Fruit fly (Drosophila melanogaster) whole organism, prepupa: Measurements from ENCODE around the gene Pxt.

Source experiments
- CG10669 ChIP-seq: fragments of 200-800 bp; sonication (Bioruptor generic); optimal IDR thresholded peaks from 3 replicates; lab custom pipeline; 2018; ENCODE audit warnings: missing biosample characterization, mild to moderate bottlenecking, missing genetic modification characterization, moderate library complexity
- CG11294 ChIP-seq: fragments of 200-800 bp; sonication (Bioruptor generic); IDR thresholded peaks from 2 replicates; pipeline ENCODE4 v1.3.6; 2022; ENCODE audit warnings: missing biosample characterization, missing genetic modification characterization
- CG11762 ChIP-seq: fragments of 200-800 bp; sonication (Bioruptor generic); optimal IDR thresholded peaks from 3 replicates; lab custom pipeline; 2016; ENCODE audit warnings: missing biosample characterization, missing genetic modification characterization; ENCODE audit not compliant: insufficient read depth
- CG11902 ChIP-seq: fragments of 200-800 bp; sonication (Bioruptor generic); optimal IDR thresholded peaks from 3 replicates; lab custom pipeline; 2016; ENCODE audit warnings: missing biosample characterization, missing genetic modification characterization
- CG15336 ChIP-seq: fragments of 200-800 bp; sonication (Bioruptor generic); IDR thresholded peaks from 2 replicates; pipeline ENCODE4 v1.3.6; 2022; ENCODE audit warnings: missing biosample characterization, missing genetic modification characterization
- CG1621 ChIP-seq: fragments of 200-800 bp; sonication (Bioruptor generic); optimal IDR thresholded peaks from 3 replicates; lab custom pipeline; 2018; ENCODE audit warnings: missing biosample characterization, mild to moderate bottlenecking, missing genetic modification characterization
- CG3032 ChIP-seq: fragments of 200-800 bp; optimal IDR thresholded peaks from 2 replicates; lab custom pipeline; 2019; ENCODE audit warnings: missing biosample characterization, mild to moderate bottlenecking, missing genetic modification characterization, moderate library complexity
- CG32006 ChIP-seq: fragments of 200-800 bp; sonication (Bioruptor generic); optimal IDR thresholded peaks from 3 replicates; lab custom pipeline; 2017; ENCODE audit warnings: missing biosample characterization, mild to moderate bottlenecking, missing genetic modification characterization
- CG34406 ChIP-seq: fragments of 200-800 bp; sonication (Bioruptor generic); optimal IDR thresholded peaks from 3 replicates; lab custom pipeline; 2016; ENCODE audit warnings: missing biosample characterization, missing genetic modification characterization
- CG3919 ChIP-seq: fragments of 200-800 bp; sonication (Bioruptor generic); optimal IDR thresholded peaks from 3 replicates; lab custom pipeline; 2016; ENCODE audit warnings: missing biosample characterization, missing genetic modification characterization
- CG6163 ChIP-seq: fragments of 200-800 bp; sonication (Bioruptor generic); IDR thresholded peaks from 3 replicates; pipeline ENCODE4 v1.3.6; 2022; ENCODE audit warnings: missing biosample characterization, missing genetic modification characterization
- CG6276 ChIP-seq: fragments of 200-800 bp; sonication (Bioruptor generic); optimal IDR thresholded peaks from 2 replicates; lab custom pipeline; 2017; ENCODE audit warnings: missing biosample characterization, mild to moderate bottlenecking, missing genetic modification characterization
- CG6792 ChIP-seq: fragments of 200-800 bp; sonication (Bioruptor generic); optimal IDR thresholded peaks from 3 replicates; lab custom pipeline; 2016; ENCODE audit warnings: missing biosample characterization, missing genetic modification characterization
- CG6808 ChIP-seq: fragments of 200-800 bp; sonication (Bioruptor generic); optimal IDR thresholded peaks from 3 replicates; lab custom pipeline; 2017; ENCODE audit warnings: missing biosample characterization, missing genetic modification characterization, mild to moderate bottlenecking, moderate library complexity, missing genetic modification reagents
- CG6854 ChIP-seq: fragments of 200-800 bp; sonication (Bioruptor generic); optimal IDR thresholded peaks from 2 replicates; lab custom pipeline; 2017; ENCODE audit warnings: missing biosample characterization, mild to moderate bottlenecking, missing genetic modification characterization
- CG7368 ChIP-seq: fragments of 200-800 bp; sonication (Bioruptor generic); optimal IDR thresholded peaks from 3 replicates; lab custom pipeline; 2016; ENCODE audit warnings: missing biosample characterization, missing genetic modification characterization
- CG8119 ChIP-seq: fragments of 200-800 bp; sonication (Bioruptor generic); IDR thresholded peaks from 3 replicates; pipeline ENCODE4 v1.3.6; 2022; ENCODE audit warnings: missing biosample characterization, missing genetic modification characterization
- CG8319 ChIP-seq: fragments of 200-800 bp; sonication (Bioruptor generic); optimal IDR thresholded peaks from 3 replicates; lab custom pipeline; 2016; ENCODE audit warnings: missing biosample characterization, missing genetic modification characterization
- CG8632 ChIP-seq: fragments of 200-800 bp; sonication (Bioruptor generic); optimal IDR thresholded peaks from 3 replicates; lab custom pipeline; 2016; ENCODE audit warnings: missing biosample characterization, missing genetic modification characterization
- Eip78C ChIP-seq: fragments of 200-800 bp; sonication (Bioruptor generic); peaks from one replicate; lab custom pipeline; 2016; ENCODE audit warnings: missing biosample characterization, missing genetic modification characterization
- Eip93F ChIP-seq: fragments of 200-800 bp; sonication (Bioruptor generic); optimal IDR thresholded peaks from 2 replicates; lab custom pipeline; 2016; ENCODE audit warnings: missing biosample characterization, mild to moderate bottlenecking, missing genetic modification characterization
- Ets96B ChIP-seq: fragments of 200-800 bp; optimal IDR thresholded peaks from 2 replicates; lab custom pipeline; 2019; ENCODE audit warnings: missing biosample characterization, mild to moderate bottlenecking, missing genetic modification characterization, moderate library complexity
- Gug ChIP-seq: fragments of 200-800 bp; sonication (Bioruptor generic); IDR thresholded peaks from 2 replicates; pipeline ENCODE4 v1.3.6; 2022; ENCODE audit warnings: missing biosample characterization, missing genetic modification characterization
- Hr38 ChIP-seq: sonication (Bioruptor generic); optimal IDR thresholded peaks from 2 replicates; lab custom pipeline; 2016; ENCODE audit warnings: missing biosample characterization, missing genetic modification characterization
- Hr39 ChIP-seq: fragments of 200-800 bp; sonication (Bioruptor generic); optimal IDR thresholded peaks from 2 replicates; lab custom pipeline; 2016; ENCODE audit warnings: missing biosample characterization, missing genetic modification characterization
- Hr4 ChIP-seq: fragments of 200-800 bp; sonication (Bioruptor generic); optimal IDR thresholded peaks from 3 replicates; lab custom pipeline; 2016; ENCODE audit warnings: missing biosample characterization, missing genetic modification characterization
- Lpt ChIP-seq: fragments of 200-800 bp; sonication (Bioruptor generic); optimal IDR thresholded peaks from 3 replicates; lab custom pipeline; 2016; ENCODE audit warnings: missing biosample characterization, missing genetic modification characterization
- Met ChIP-seq: fragments of 200-800 bp; sonication (Bioruptor generic); optimal IDR thresholded peaks from 3 replicates; lab custom pipeline; 2016; ENCODE audit warnings: missing biosample characterization, missing genetic modification characterization
- Smox ChIP-seq: fragments of 200-800 bp; sonication (Bioruptor generic); optimal IDR thresholded peaks from 3 replicates; lab custom pipeline; 2016; ENCODE audit warnings: missing biosample characterization, missing genetic modification characterization
- Sox102F ChIP-seq: fragments of 200-800 bp; sonication (Bioruptor generic); optimal IDR thresholded peaks from 2 replicates; lab custom pipeline; 2016; ENCODE audit warnings: missing biosample characterization, mild to moderate bottlenecking, missing genetic modification characterization
- Sox14 ChIP-seq: fragments of 200-800 bp; sonication (Bioruptor generic); optimal IDR thresholded peaks from 3 replicates; lab custom pipeline; 2016; ENCODE audit warnings: missing biosample characterization, missing genetic modification characterization
- Sox15 ChIP-seq: fragments of 200-800 bp; sonication (Bioruptor generic); optimal IDR thresholded peaks from 3 replicates; lab custom pipeline; 2016; ENCODE audit warnings: missing biosample characterization, missing genetic modification characterization
- achi ChIP-seq: fragments of 200-800 bp; sonication (Bioruptor generic); optimal IDR thresholded peaks from 3 replicates; lab custom pipeline; 2016; ENCODE audit warnings: missing biosample characterization, missing genetic modification characterization
- acj6 ChIP-seq: fragments of 200-800 bp; sonication (Bioruptor generic); optimal IDR thresholded peaks from 3 replicates; lab custom pipeline; 2016; ENCODE audit warnings: missing biosample characterization, missing genetic modification characterization
- cyc ChIP-seq: fragments of 200-800 bp; sonication (Bioruptor generic); optimal IDR thresholded peaks from 3 replicates; lab custom pipeline; 2016; ENCODE audit warnings: missing biosample characterization, missing genetic modification characterization
- dsx ChIP-seq: fragments of 200-800 bp; optimal IDR thresholded peaks from 3 replicates; lab custom pipeline; 2019; ENCODE audit warnings: missing biosample characterization, mild to moderate bottlenecking, missing genetic modification characterization, moderate library complexity; ENCODE audit not compliant: poor library complexity, severe bottlenecking
- eg ChIP-seq: fragments of 200-800 bp; sonication (Bioruptor generic); IDR thresholded peaks from 3 replicates; pipeline ENCODE4 v1.3.6; 2022; ENCODE audit warnings: missing biosample characterization, missing genetic modification characterization
- fkh ChIP-seq: fragments of 200-800 bp; sonication (Bioruptor generic); optimal IDR thresholded peaks from 3 replicates; lab custom pipeline; 2017; ENCODE audit warnings: missing biosample characterization, mild to moderate bottlenecking, missing genetic modification characterization, moderate library complexity
- pdm3 ChIP-seq: fragments of 200-800 bp; sonication (Bioruptor generic); optimal IDR thresholded peaks from 3 replicates; lab custom pipeline; 2016; ENCODE audit warnings: missing biosample characterization, missing genetic modification characterization
- salr ChIP-seq, 2 experiments: fragments of 200-800 bp; sonication (Bioruptor generic); optimal IDR thresholded peaks; 3 replicates each; lab custom pipeline; 2016 to 2018; ENCODE audit warnings: missing biosample characterization in 2 of 2, missing genetic modification characterization in 2 of 2, mild to moderate bottlenecking in 1 of 2
- spab ChIP-seq: fragments of 200-800 bp; sonication (Bioruptor generic); optimal IDR thresholded peaks from 2 replicates; lab custom pipeline; 2017; ENCODE audit warnings: missing biosample characterization, mild to moderate bottlenecking, missing genetic modification characterization, missing genetic modification reagents
- ss ChIP-seq, 2 experiments: fragments of 200-800 bp; sonication (Bioruptor generic); optimal IDR thresholded peaks; 2 replicates in 1 of 2; 3 replicates in 1 of 2; lab custom pipeline; 2017 to 2018; ENCODE audit warnings: mild to moderate bottlenecking in 2 of 2, missing biosample characterization in 2 of 2, missing genetic modification characterization in 2 of 2, moderate library complexity in 1 of 2
- svp ChIP-seq: fragments of 200-800 bp; sonication (Bioruptor generic); peaks from one replicate; lab custom pipeline; 2016; ENCODE audit warnings: missing biosample characterization, missing genetic modification characterization
- topi ChIP-seq: fragments of 200-800 bp; sonication (Bioruptor generic); optimal IDR thresholded peaks from 3 replicates; lab custom pipeline; 2016; ENCODE audit warnings: missing biosample characterization, missing genetic modification characterization
- vri ChIP-seq: fragments of 200-800 bp; sonication (Bioruptor generic); optimal IDR thresholded peaks from 3 replicates; lab custom pipeline; 2016; ENCODE audit warnings: missing biosample characterization, mild to moderate bottlenecking, missing genetic modification characterization

Pxt gene

dm6 chr3R:17700488-17701130 is 18.6 kb upstream of the Pxt start (continued):
- TF ChIP-seq acj6 (GFP tag; lab: Kevin White, UChicago) (peak; percentile 98), CG11294 (GFP tag; lab: Robert Waterston, UW) (peak; percentile 98), eg (GFP tag; lab: Robert Waterston, UW) (peak; percentile 98), CG7368 (GFP tag; lab: Kevin White, UChicago) (peak; percentile 92), Lpt (GFP tag; lab: Kevin White, UChicago) (peak; percentile 44), CG8632 (GFP tag; lab: Kevin White, UChicago) (peak; percentile 99), Eip78C (GFP tag; lab: Kevin White, UChicago) (peak; percentile 98), CG10669 (GFP tag; lab: Kevin White, UChicago) (peak; percentile 97), Sox15 (GFP tag; lab: Kevin White, UChicago) (peak; percentile 96), Smox (GFP tag; lab: Kevin White, UChicago) (peak; percentile 90), CG32006 (GFP tag; lab: Kevin White, UChicago) (peak; percentile 99), Ets96B (tag; lab: Kevin White, UChicago) (peak; percentile 99), achi (GFP tag; lab: Kevin White, UChicago) (peak; percentile 98), svp (GFP tag; lab: Kevin White, UChicago) (peak; percentile 93), Sox14 (peak; percentile 80), salr (GFP tag; optimal IDR thresholded peaks at IDR 0.05; lab: Kevin White, UChicago) (peak; percentile 86 to 93), Hr39 (peak; percentile 86), Hr4 (GFP tag; lab: Kevin White, UChicago) (peak; percentile 94), CG8319 (GFP tag; lab: Kevin White, UChicago) (peak; percentile 96), spab (GFP tag; lab: Kevin White, UChicago) (peak; percentile 97)

dm6 chr3R:17701131-17701593 is 18.1 kb upstream of the Pxt start:
- TF ChIP-seq achi (GFP tag; lab: Kevin White, UChicago) (no peak), CG3032 (tag; lab: Kevin White, UChicago) (peak; percentile 8), CG11902 (no peak), Hr38 (GFP tag; lab: Kevin White, UChicago) (no peak), Lpt (GFP tag; lab: Kevin White, UChicago) (peak; percentile 53), CG6276 (GFP tag; lab: Kevin White, UChicago) (no peak), Ets96B (tag; lab: Kevin White, UChicago) (peak; percentile 20), CG6792 (peak; percentile 6), fkh (GFP tag; lab: Kevin White, UChicago) (peak; percentile 39), ss (GFP tag; optimal IDR thresholded peaks at IDR 0.05; lab: Kevin White, UChicago) (peak; percentile 31 to 38), Hr39 (no peak), topi (GFP tag; lab: Kevin White, UChicago) (no peak), CG11762 (no peak), Hr4 (GFP tag; lab: Kevin White, UChicago) (peak; percentile 5), CG3919 (GFP tag; lab: Kevin White, UChicago) (peak; percentile 2), CG1621 (tag; lab: Kevin White, UChicago) (peak; percentile 12), CG15336 (peak; percentile 47; the same call in 1 of the 2 replicates), Sox14 (peak; percentile 68), Gug (GFP tag; lab: Robert Waterston, UW) (no peak), svp (GFP tag; lab: Kevin White, UChicago) (peak; percentile 38), Met (GFP tag; lab: Kevin White, UChicago) (no peak), salr (GFP tag; optimal IDR thresholded peaks at IDR 0.05; lab: Kevin White, UChicago) (peak in 1 of 2 experiments; percentile 42), CG11294 (GFP tag; lab: Robert Waterston, UW) (0 out of 2 replicates have a peak, but pooled peaks have one; percentile 31), CG8119 (GFP tag; lab: Robert Waterston, UW) (0 out of 3 replicates have a peak, but pooled peaks have one; percentile 8), CG6163 (GFP tag; lab: Robert Waterston, UW) (peak; percentile 53), vri (peak; percentile 60), pdm3 (GFP tag; lab: Kevin White, UChicago) (no peak), CG6854 (GFP tag; lab: Kevin White, UChicago) (peak; percentile 71), CG6808 (GFP tag; lab: Kevin White, UChicago) (peak; percentile 5), dsx (GFP tag; lab: Kevin White, UChicago) (peak; percentile 40), Eip78C (GFP tag; lab: Kevin White, UChicago) (peak; percentile 76), Sox102F (peak; percentile 39), Smox (GFP tag; lab: Kevin White, UChicago) (no peak), Eip93F (GFP tag; lab: Kevin White, UChicago) (peak; percentile 21), cyc (GFP tag; lab: Kevin White, UChicago) (peak; percentile 4), CG34406 (peak; percentile 11)
